Fruit fly (Drosophila melanogaster) whole organism, wandering third instar larva: ENCODE data around the gene CG42571.

Source experiments
- Abd-B ChIP-seq: fragments of >200 bp; optimal IDR thresholded peaks from 2 replicates; lab custom pipeline; 2017; ENCODE audit warnings: missing biosample characterization, missing genetic modification characterization
- ey ChIP-seq: fragments of 200-800 bp; sonication (Bioruptor generic); optimal IDR thresholded peaks from 2 replicates; lab custom pipeline; 2016; ENCODE audit warnings: missing biosample characterization, missing genetic modification characterization

DNA sequence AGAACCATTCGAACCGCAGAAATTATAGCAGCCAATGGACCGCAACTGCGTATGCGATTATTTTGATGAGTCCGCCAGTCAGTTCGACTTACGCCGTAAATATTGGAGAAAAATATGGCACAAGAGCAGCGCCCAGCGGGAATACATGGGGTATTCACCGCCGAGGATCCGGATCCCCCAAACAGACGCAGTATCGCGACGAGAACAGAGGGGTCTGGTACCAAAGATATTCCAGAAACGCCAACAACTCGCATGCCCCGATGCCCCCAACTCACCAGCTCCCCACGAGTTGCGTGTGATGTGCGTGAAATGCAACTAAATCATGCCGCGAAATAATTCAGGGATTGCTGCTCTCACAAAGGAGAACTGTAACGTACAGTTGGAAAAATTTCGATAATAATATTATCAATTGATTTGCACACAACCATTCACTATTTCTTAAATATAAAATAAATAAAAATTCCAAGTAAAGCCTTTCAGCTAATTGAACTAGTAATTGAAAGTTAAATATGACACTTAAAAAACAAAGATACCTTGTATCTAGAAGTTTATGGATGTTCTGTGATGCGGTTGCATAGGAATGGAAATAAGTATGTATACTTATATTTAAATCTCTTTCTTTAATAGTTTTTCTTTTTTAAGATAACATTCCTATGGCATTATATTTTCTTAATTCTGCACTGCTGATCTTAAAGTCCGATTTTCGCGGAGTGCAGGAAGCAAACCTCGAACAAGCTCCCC, 46.4 kb downstream of the CG42571 start:
- no peak for TF ChIP-seq Abd-B (GFP tag; lab: Kevin White, UChicago)
- TF ChIP-seq ey: peak; percentile 21
